Worm (Caenorhabditis elegans) whole organism, young adult: Measurements from ENCODE around the gene fahd-1.

ENCODE experiments used
- C17E4.6 ChIP-seq: fragments of 200-800 bp; sonication (Bioruptor generic); IDR thresholded peaks from 2 replicates; pipeline ENCODE4 v1.3.6; 2022; ENCODE audit warnings: missing genetic modification reagents, missing genetic modification characterization, missing compliant biosample characterization
- F33H1.4 ChIP-seq: fragments of 200-800 bp; sonication (Bioruptor generic); IDR thresholded peaks from 2 replicates; pipeline ENCODE4 v1.3.6; 2022; ENCODE audit warnings: missing genetic modification reagents, missing genetic modification characterization, missing compliant biosample characterization
- F52B5.7 ChIP-seq: sonication (generic microtip); optimal IDR thresholded peaks from 2 replicates; lab custom pipeline; 2016; ENCODE audit warnings: mild to moderate bottlenecking, missing genetic modification characterization, missing compliant biosample characterization
- Y67H2A.10 ChIP-seq: fragments of 200-800 bp; sonication (Bioruptor generic); conservative IDR thresholded peaks from 2 replicates; pipeline ENCODE4 v1.3.6; 2022; ENCODE audit warnings: missing genetic modification reagents, missing genetic modification characterization, missing compliant biosample characterization
- aptf-3 ChIP-seq: fragments of 200-800 bp; sonication (Bioruptor generic); IDR thresholded peaks from 2 replicates; pipeline ENCODE4 v1.3.6; 2022; ENCODE audit warnings: missing genetic modification characterization, missing compliant biosample characterization
- attf-6 ChIP-seq: fragments of 200-800 bp; sonication (Bioruptor generic); IDR thresholded peaks from 2 replicates; pipeline ENCODE4 v1.3.6; 2022; ENCODE audit warnings: missing genetic modification reagents, missing genetic modification characterization, missing compliant biosample characterization
- cebp-1 ChIP-seq, 2 experiments: fragments of 200-800 bp in 1 of 2; sonication (Bioruptor generic) in 1 of 2; sonication (generic microtip) in 1 of 2; IDR thresholded peaks in 1 of 2; optimal IDR thresholded peaks in 1 of 2; 2 replicates each; pipeline versions ENCODE4 v1.3.6 to Lab custom; 2017 to 2022; ENCODE audit warnings: missing compliant biosample characterization in 2 of 2, missing genetic modification characterization in 2 of 2, mild to moderate bottlenecking in 1 of 2, missing genetic modification reagents in 1 of 2, moderate library complexity in 1 of 2
- ceh-40 ChIP-seq: fragments of 200-800 bp; sonication (Bioruptor generic); IDR thresholded peaks from 2 replicates; pipeline ENCODE4 v1.3.6; 2022; ENCODE audit warnings: missing genetic modification characterization, missing compliant biosample characterization
- dpff-1 ChIP-seq: sonication (generic microtip); optimal IDR thresholded peaks from 2 replicates; lab custom pipeline; 2017; ENCODE audit warnings: mild to moderate bottlenecking, missing genetic modification characterization, missing compliant biosample characterization
- ets-4 ChIP-seq: fragments of 200-800 bp; sonication (Bioruptor generic); optimal IDR thresholded peaks from 2 replicates; lab custom pipeline; 2018; ENCODE audit warnings: mild to moderate bottlenecking, missing genetic modification characterization, missing compliant biosample characterization
- fkh-3 ChIP-seq: sonication (generic microtip); optimal IDR thresholded peaks from 2 replicates; lab custom pipeline; 2016; ENCODE audit warnings: mild to moderate bottlenecking, missing genetic modification characterization, missing compliant biosample characterization
- gei-17 ChIP-seq: fragments of 200-800 bp; sonication (Bioruptor generic); optimal IDR thresholded peaks from 2 replicates; lab custom pipeline; 2018; ENCODE audit warnings: mild to moderate bottlenecking, missing genetic modification characterization, missing compliant biosample characterization
- hmg-1.2 ChIP-seq: fragments of 200-800 bp; sonication (Bioruptor generic); IDR thresholded peaks from 2 replicates; pipeline ENCODE4 v1.3.6; 2022; ENCODE audit warnings: missing genetic modification reagents, missing genetic modification characterization, missing compliant biosample characterization
- hrde-1 ChIP-seq: sonication (generic microtip); optimal IDR thresholded peaks from 2 replicates; lab custom pipeline; 2016; ENCODE audit warnings: missing genetic modification characterization, mild to moderate bottlenecking, missing compliant biosample characterization, moderate library complexity, missing genotype, missing genetic modification reagents, borderline replicate concordance
- lag-1 ChIP-seq: fragments of 200-800 bp; sonication (Bioruptor generic); IDR thresholded peaks from 2 replicates; pipeline ENCODE4 v1.3.6; 2022; ENCODE audit warnings: missing genetic modification reagents, missing genetic modification characterization, missing compliant biosample characterization
- lin-26 ChIP-seq: fragments of 200-800 bp; sonication (Bioruptor generic); IDR thresholded peaks from 2 replicates; pipeline ENCODE4 v1.3.6; 2022; ENCODE audit warnings: missing genetic modification reagents, missing genetic modification characterization, missing compliant biosample characterization
- lin-40 ChIP-seq: sonication (generic microtip); optimal IDR thresholded peaks from 2 replicates; lab custom pipeline; 2016; ENCODE audit warnings: missing genetic modification characterization, mild to moderate bottlenecking, missing compliant biosample characterization, missing genotype, missing genetic modification reagents
- lsl-1 ChIP-seq: fragments of 200-800 bp; sonication (Bioruptor generic); optimal IDR thresholded peaks from 2 replicates; lab custom pipeline; 2018; ENCODE audit warnings: mild to moderate bottlenecking, missing genetic modification characterization, moderate library complexity, missing compliant biosample characterization
- madf-10 ChIP-seq: sonication (generic microtip); optimal IDR thresholded peaks from 2 replicates; lab custom pipeline; 2016; ENCODE audit warnings: mild to moderate bottlenecking, missing genetic modification characterization, missing compliant biosample characterization
- mcd-1 ChIP-seq: fragments of 200-800 bp; sonication (Bioruptor generic); IDR thresholded peaks from 2 replicates; pipeline ENCODE4 v1.3.6; 2022; ENCODE audit warnings: missing genetic modification reagents, missing genetic modification characterization, missing compliant biosample characterization
- mes-4 ChIP-seq: sonication (generic microtip); optimal IDR thresholded peaks from 2 replicates; lab custom pipeline; 2016; ENCODE audit warnings: missing genotype, missing genetic modification characterization, missing compliant biosample characterization
- mxl-1 ChIP-seq: sonication (generic microtip); optimal IDR thresholded peaks from 2 replicates; lab custom pipeline; 2016; ENCODE audit warnings: missing genetic modification characterization, missing compliant biosample characterization
- nhr-90 ChIP-seq: sonication (generic microtip); optimal IDR thresholded peaks from 2 replicates; lab custom pipeline; 2016; ENCODE audit warnings: missing genotype, mild to moderate bottlenecking, missing genetic modification characterization, missing compliant biosample characterization
- rpc-1 ChIP-seq, 2 experiments: fragments of 150-350 bp in 1 of 2; sonication (generic microtip) in 1 of 2; optimal IDR thresholded peaks; 2 replicates each; lab custom pipeline; 2014 to 2018; ENCODE audit warnings: missing biosample characterization in 1 of 2, missing genetic modification characterization in 1 of 2, missing genetic modification reagents in 1 of 2, missing genotype in 1 of 2
- sdz-38 ChIP-seq: sonication (generic microtip); optimal IDR thresholded peaks from 2 replicates; lab custom pipeline; 2016; ENCODE audit warnings: missing genotype, missing genetic modification characterization, missing compliant biosample characterization
- sea-2 ChIP-seq: fragments of 200-800 bp; sonication (Bioruptor generic); IDR thresholded peaks from 2 replicates; pipeline ENCODE4 v1.3.6; 2022; ENCODE audit warnings: missing genetic modification characterization, missing compliant biosample characterization
- tbx-9 ChIP-seq: sonication (generic microtip); optimal IDR thresholded peaks from 2 replicates; lab custom pipeline; 2016; ENCODE audit warnings: borderline replicate concordance, missing genetic modification characterization, inconsistent platforms, missing compliant biosample characterization
- tlf-1 ChIP-seq: fragments of 200-800 bp; sonication (Bioruptor generic); optimal IDR thresholded peaks from 2 replicates; lab custom pipeline; 2018; ENCODE audit warnings: mild to moderate bottlenecking, missing genetic modification characterization, missing compliant biosample characterization
- unc-62 ChIP-seq: fragments of 150-350 bp; optimal IDR thresholded peaks from 2 replicates; lab custom pipeline; 2014; ENCODE audit warnings: missing biosample characterization, missing genetic modification reagents, missing genetic modification characterization
- zfh-2 ChIP-seq: fragments of 200-800 bp; sonication (Bioruptor generic); conservative IDR thresholded peaks from 2 replicates; pipeline ENCODE4 v1.3.6; 2022; ENCODE audit warnings: missing genetic modification reagents, missing genetic modification characterization, missing compliant biosample characterization

The fahd-1 gene

DNA sequence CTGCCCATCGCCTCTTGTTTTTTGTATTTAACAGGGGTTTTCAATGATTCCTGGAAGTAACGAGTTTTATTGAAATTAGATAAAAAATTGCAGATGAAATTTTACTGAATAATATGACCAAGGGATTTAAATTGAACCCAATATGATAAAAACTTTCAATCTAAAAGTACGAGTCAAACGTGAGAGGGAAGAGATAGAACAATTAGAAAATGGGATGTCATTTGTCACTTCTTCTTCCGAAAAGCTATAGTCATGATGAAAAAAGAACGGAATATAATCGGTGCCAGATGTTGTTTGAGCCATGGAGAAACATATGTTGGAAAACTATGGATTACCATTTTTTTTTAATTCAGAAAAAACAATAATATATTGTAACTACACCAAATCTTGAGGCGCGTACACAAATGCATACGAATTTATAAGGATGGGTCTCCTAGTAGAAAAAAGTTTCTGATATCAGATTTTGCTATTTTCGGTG is 13.2 kb upstream of the fahd-1 start, which contains the start of gene sup-18:
Gene sup-18 (minus strand): TSS at position 51 of the 478 bp plus-strand sequence.
- no peak for TF ChIP-seq unc-62 (GFP tag; lab: Kevin White, UChicago)
- TF ChIP-seq dpff-1 (tag; lab: Kevin White, UChicago), result no peak
- no peak for TF ChIP-seq rpc-1 (optimal IDR thresholded peaks at IDR 0.05; lab: Kevin White, UChicago)
- TF ChIP-seq rpc-1 (tag; optimal IDR thresholded peaks at IDR 0.05; lab: Kevin White, UChicago), result no peak
- no peak for TF ChIP-seq C17E4.6
- TF ChIP-seq sdz-38 (tag; lab: Kevin White, UChicago), result no peak
- no peak for TF ChIP-seq lin-40 (tag; lab: Kevin White, UChicago)
- no peak for TF ChIP-seq nhr-90 (tag; lab: Kevin White, UChicago)
- TF ChIP-seq madf-10, result no peak
- no peak for TF ChIP-seq F33H1.4 (GFP tag; lab: Robert Waterston, UW)
- TF ChIP-seq Y67H2A.10, result no peak
- TF ChIP-seq mxl-1 (tag; lab: Kevin White, UChicago), result no peak
- no peak for TF ChIP-seq ets-4 (GFP tag; lab: Kevin White, UChicago)
- TF ChIP-seq tbx-9, result no peak
- TF ChIP-seq gei-17 (GFP tag; lab: Kevin White, UChicago), result no peak
- no peak for TF ChIP-seq sea-2

- TF ChIP-seq mcd-1 (GFP tag; lab: Robert Waterston, UW) (no peak), lag-1 (GFP tag; lab: Robert Waterston, UW) (no peak), tlf-1 (no peak), cebp-1 (GFP tag; IDR thresholded peaks at IDR 0.05; lab: Robert Waterston, UW) (no peak), cebp-1 (tag; optimal IDR thresholded peaks at IDR 0.05; lab: Kevin White, UChicago) (peak; percentile 68)
These were observed 11.8 kb upstream of the fahd-1 start for ce11 chrIII:7880132-7880715.

ce11 chrIII:7882900-7883299 is 9.2 kb upstream of the fahd-1 start, which contains the start of gene ZK688.9:
ZK688.9 (minus strand) TSS chrIII:7883000.
- no peak for TF ChIP-seq hmg-1.2
- no peak for TF ChIP-seq ceh-40 (GFP tag; lab: Robert Waterston, UW)
- no peak for TF ChIP-seq madf-10
- TF ChIP-seq, all 124 proteins: peak for 0

DNA sequence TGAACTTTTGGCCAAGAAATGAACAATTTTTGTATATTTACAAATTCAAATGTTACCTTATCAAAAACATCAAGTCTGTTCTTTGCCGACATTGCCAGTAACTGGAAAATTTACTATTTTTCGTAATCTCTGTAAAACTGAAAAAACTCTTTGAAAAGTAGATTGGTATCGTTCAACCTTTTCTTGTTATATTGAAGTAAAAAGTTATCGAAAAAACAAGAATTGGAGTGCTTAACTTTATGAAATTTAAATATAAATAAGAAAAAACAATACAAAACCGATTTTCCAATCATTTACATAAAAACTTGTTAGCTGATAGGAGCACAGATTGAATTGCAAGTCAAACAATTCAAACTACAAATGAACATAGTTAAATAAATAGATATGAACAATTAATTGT is 7.2 kb upstream of the fahd-1 start, which contains the start of gene ZK688.11:
Gene ZK688.11 (minus strand): TSS at position 101 of the 400 bp plus-strand sequence.
- TF ChIP-seq F52B5.7 (tag; lab: Kevin White, UChicago) (no peak), fkh-3 (no peak), attf-6 (GFP tag; lab: Robert Waterston, UW) (no peak), gei-17 (GFP tag; lab: Kevin White, UChicago) (no peak), aptf-3 (no peak), hrde-1 (tag; lab: Kevin White, UChicago) (no peak), mes-4 (tag; lab: Kevin White, UChicago) (no peak)
- TF ChIP-seq, all 124 proteins: peak for 0

DNA sequence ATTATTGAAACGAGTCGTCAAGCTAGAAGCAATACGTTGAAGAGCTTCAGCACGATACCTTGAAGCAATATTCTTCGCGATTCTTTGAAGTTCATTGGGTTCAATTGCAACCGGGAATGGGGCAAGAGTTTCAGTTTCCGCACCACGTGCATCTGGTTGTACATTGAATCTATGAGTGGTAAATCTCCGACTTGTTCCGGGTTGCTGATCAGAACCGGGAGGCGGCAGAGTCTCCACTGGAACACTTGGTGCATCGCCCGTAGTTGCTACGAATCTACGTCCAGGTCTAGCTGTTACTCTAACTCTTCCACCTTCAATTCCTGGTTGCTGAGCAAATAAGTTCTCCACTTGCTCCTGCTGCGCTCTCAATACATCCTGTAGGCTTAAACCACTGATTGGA is 3.0 kb upstream of the fahd-1 start:
- TF ChIP-seq lag-1 (GFP tag; lab: Robert Waterston, UW) (no peak), lsl-1 (no peak), lin-26 (GFP tag; lab: Robert Waterston, UW) (no peak), F52B5.7 (tag; lab: Kevin White, UChicago) (no peak), zfh-2 (GFP tag; lab: Robert Waterston, UW) (no peak), mcd-1 (GFP tag; lab: Robert Waterston, UW) (no peak)
